Worm (Caenorhabditis elegans) whole organism, late embryonic: Measurements from ENCODE around the gene F38C2.7.
A peak's percentile ranks its signal among the peaks of the same experiment; 100 is the strongest.
"Not testable (repeated sequence)": the region's sequence is repeated elsewhere in the genome, so short reads cannot be mapped to it uniquely, and the experiment has no call there.

Experiments used
- C38D4.7 ChIP-seq: fragments of 200-800 bp; sonication (Bioruptor generic); optimal IDR thresholded peaks from 2 replicates; lab custom pipeline; 2018; ENCODE audit warnings: mild to moderate bottlenecking, missing genetic modification characterization, moderate library complexity, missing compliant biosample characterization
- ahr-1 ChIP-seq: sonication (generic microtip); optimal IDR thresholded peaks from 2 replicates; lab custom pipeline; 2016; ENCODE audit warnings: missing genetic modification characterization, missing compliant biosample characterization
- ceh-18 ChIP-seq: sonication (generic microtip); optimal IDR thresholded peaks from 2 replicates; lab custom pipeline; 2016; ENCODE audit warnings: missing genetic modification characterization, missing compliant biosample characterization
- ceh-19 ChIP-seq: fragments of 200-800 bp; sonication (Bioruptor generic); optimal IDR thresholded peaks from 2 replicates; lab custom pipeline; 2018; ENCODE audit warnings: mild to moderate bottlenecking, missing genetic modification characterization, missing compliant biosample characterization
- ceh-2 ChIP-seq: sonication (generic microtip); optimal IDR thresholded peaks from 2 replicates; lab custom pipeline; 2016; ENCODE audit warnings: missing genotype, missing genetic modification characterization, missing compliant biosample characterization
- ceh-22 ChIP-seq: sonication (generic microtip); optimal IDR thresholded peaks from 2 replicates; lab custom pipeline; 2017; ENCODE audit warnings: missing biosample characterization, missing genetic modification characterization
- ceh-30 ChIP-seq: fragments of 150-350 bp; optimal IDR thresholded peaks from 2 replicates; lab custom pipeline; 2014; ENCODE audit warnings: missing biosample characterization, missing genetic modification characterization
- ceh-6 ChIP-seq: fragments of 200-800 bp; sonication (Bioruptor generic); optimal IDR thresholded peaks from 2 replicates; lab custom pipeline; 2018; ENCODE audit warnings: mild to moderate bottlenecking, missing genetic modification characterization, missing compliant biosample characterization
- che-1 ChIP-seq: sonication (generic microtip); optimal IDR thresholded peaks from 2 replicates; lab custom pipeline; 2016; ENCODE audit warnings: mild to moderate bottlenecking, missing genetic modification characterization, missing compliant biosample characterization
- dmd-4 ChIP-seq: sonication (generic microtip); optimal IDR thresholded peaks from 2 replicates; lab custom pipeline; 2016; ENCODE audit warnings: borderline replicate concordance, missing genetic modification characterization, missing compliant biosample characterization
- elt-2 ChIP-seq: sonication (generic microtip); optimal IDR thresholded peaks from 2 replicates; lab custom pipeline; 2016; ENCODE audit warnings: missing genetic modification reagents, missing genetic modification characterization, missing compliant biosample characterization
- ets-4 ChIP-seq: sonication (generic microtip); optimal IDR thresholded peaks from 2 replicates; lab custom pipeline; 2016; ENCODE audit warnings: missing genetic modification characterization, missing compliant biosample characterization
- fkh-10 ChIP-seq: fragments of 150-350 bp; optimal IDR thresholded peaks from 2 replicates; lab custom pipeline; 2014; ENCODE audit warnings: missing biosample characterization, missing genetic modification reagents, missing genetic modification characterization
- fkh-6 ChIP-seq: sonication (generic microtip); optimal IDR thresholded peaks from 2 replicates; lab custom pipeline; 2016; ENCODE audit warnings: missing genetic modification characterization, missing compliant biosample characterization
- gmeb-2 ChIP-seq: sonication (generic microtip); optimal IDR thresholded peaks from 2 replicates; lab custom pipeline; 2016; ENCODE audit warnings: missing genetic modification characterization, inconsistent platforms, missing compliant biosample characterization
- hlh-15 ChIP-seq: sonication (generic microtip); optimal IDR thresholded peaks from 2 replicates; lab custom pipeline; 2016; ENCODE audit warnings: missing genetic modification characterization, missing compliant biosample characterization
- hlh-6 ChIP-seq: sonication (generic microtip); optimal IDR thresholded peaks from 2 replicates; lab custom pipeline; 2016; ENCODE audit warnings: missing genotype, missing genetic modification characterization, missing compliant biosample characterization
- lim-6 ChIP-seq: sonication (generic microtip); optimal IDR thresholded peaks from 2 replicates; lab custom pipeline; 2016; ENCODE audit warnings: missing genetic modification characterization, missing compliant biosample characterization
- lin-11 ChIP-seq: fragments of 200-800 bp; sonication (Bioruptor generic); optimal IDR thresholded peaks from 2 replicates; lab custom pipeline; 2018; ENCODE audit warnings: mild to moderate bottlenecking, missing genetic modification characterization, missing compliant biosample characterization
- mec-3 ChIP-seq: sonication (generic microtip); optimal IDR thresholded peaks from 2 replicates; lab custom pipeline; 2016; ENCODE audit warnings: borderline replicate concordance, missing genetic modification characterization, missing compliant biosample characterization
- nfya-1 ChIP-seq: sonication (generic microtip); optimal IDR thresholded peaks from 2 replicates; lab custom pipeline; 2017; ENCODE audit warnings: missing genetic modification characterization, mild to moderate bottlenecking, missing compliant biosample characterization, antibody characterized with exemption, moderate library complexity
- nhr-11 ChIP-seq: fragments of 150-350 bp; optimal IDR thresholded peaks from 2 replicates; lab custom pipeline; 2014; ENCODE audit warnings: missing biosample characterization, missing genetic modification characterization
- nhr-232 ChIP-seq: sonication (generic microtip); optimal IDR thresholded peaks from 2 replicates; lab custom pipeline; 2016; ENCODE audit warnings: missing genetic modification characterization, missing compliant biosample characterization
- npax-4 ChIP-seq: sonication (generic microtip); optimal IDR thresholded peaks from 2 replicates; lab custom pipeline; 2016; ENCODE audit warnings: missing genetic modification characterization, missing compliant biosample characterization
- odd-2 ChIP-seq: sonication (generic microtip); optimal IDR thresholded peaks from 2 replicates; lab custom pipeline; 2017; ENCODE audit warnings: antibody characterized with exemption, mild to moderate bottlenecking, missing genetic modification characterization, missing compliant biosample characterization
- pag-3 ChIP-seq: sonication (generic microtip); optimal IDR thresholded peaks from 2 replicates; lab custom pipeline; 2016; ENCODE audit warnings: missing compliant biosample characterization, missing genetic modification characterization, borderline replicate concordance
- pha-2 ChIP-seq: sonication (generic microtip); optimal IDR thresholded peaks from 2 replicates; lab custom pipeline; 2017; ENCODE audit warnings: mild to moderate bottlenecking, missing genetic modification characterization, missing compliant biosample characterization
- pha-4 ChIP-seq: fragments of 150-350 bp; optimal IDR thresholded peaks from 2 replicates; lab custom pipeline; 2018; ENCODE audit warnings: missing biosample characterization, missing genetic modification reagents, missing genetic modification characterization
- pqm-1 ChIP-seq: sonication (generic microtip); optimal IDR thresholded peaks from 2 replicates; lab custom pipeline; 2016; ENCODE audit warnings: missing genetic modification characterization, missing compliant biosample characterization
- sdc-2 ChIP-seq: sonication (generic microtip); optimal IDR thresholded peaks from 2 replicates; lab custom pipeline; 2016; ENCODE audit warnings: missing genotype, missing genetic modification characterization, missing compliant biosample characterization
- sox-2 ChIP-seq: fragments of 200-800 bp; sonication (Bioruptor generic); IDR thresholded peaks from 2 replicates; pipeline ENCODE4 v1.3.6; 2022; ENCODE audit warnings: missing genetic modification reagents, missing genetic modification characterization, missing compliant biosample characterization
- syd-9 ChIP-seq: sonication (generic microtip); optimal IDR thresholded peaks from 2 replicates; lab custom pipeline; 2016; ENCODE audit warnings: mild to moderate bottlenecking, missing genetic modification characterization, moderate library complexity, missing compliant biosample characterization
- unc-86 ChIP-seq: sonication (generic microtip); optimal IDR thresholded peaks from 2 replicates; lab custom pipeline; 2016; ENCODE audit warnings: missing genetic modification characterization, missing compliant biosample characterization
- zip-5 ChIP-seq: sonication (generic microtip); optimal IDR thresholded peaks from 2 replicates; lab custom pipeline; 2016; ENCODE audit warnings: missing genetic modification characterization, missing compliant biosample characterization

The F38C2.7 gene

ce11 chrIV:16310103-16310502, 32.9 kb upstream of the F38C2.7 start:
- TF ChIP-seq hlh-6 (tag; lab: Kevin White, UChicago) = no peak
- TF ChIP-seq ceh-2 (tag; lab: Kevin White, UChicago) = no peak
- no peak for TF ChIP-seq ets-4 (tag; lab: Kevin White, UChicago)
- TF ChIP-seq ceh-6 (GFP tag; lab: Kevin White, UChicago) = no peak
- no peak for TF ChIP-seq ceh-22 (tag; lab: Kevin White, UChicago)
- no peak for TF ChIP-seq ceh-30
- TF ChIP-seq ceh-18 (tag; lab: Kevin White, UChicago) = no peak
- no peak for TF ChIP-seq nhr-232 (tag; lab: Kevin White, UChicago)

- not testable (repeated sequence) for TF ChIP-seq ceh-22 (tag; lab: Kevin White, UChicago); pag-3 (tag; lab: Kevin White, UChicago); pha-4
Measured at ce11 chrIV:16307925-16308324, 30.7 kb upstream of the F38C2.7 start, which contains the start of gene rac-2. Gene rac-2 (plus strand): TSS chrIV:16308225.

ce11 chrIV:16306918-16307317, 29.7 kb upstream of the F38C2.7 start:
- TF ChIP-seq fkh-10 = no peak
- no peak for TF ChIP-seq dmd-4 (tag; lab: Kevin White, UChicago)
- no peak for TF ChIP-seq sdc-2 (tag; lab: Kevin White, UChicago)
- TF ChIP-seq che-1 (tag; lab: Kevin White, UChicago) = no peak
- TF ChIP-seq nfya-1 (tag; lab: Kevin White, UChicago) = no peak
- no peak for TF ChIP-seq ceh-2 (tag; lab: Kevin White, UChicago)
- no peak for TF ChIP-seq fkh-6 (tag; lab: Kevin White, UChicago)
- no peak for TF ChIP-seq npax-4
- TF ChIP-seq zip-5 (tag; lab: Kevin White, UChicago) = no peak
- no peak for TF ChIP-seq unc-86 (tag; lab: Kevin White, UChicago)
- no peak for TF ChIP-seq mec-3 (tag; lab: Kevin White, UChicago)
- TF ChIP-seq, all 69 proteins: peak for 0

ce11 chrIV:16298851-16299250, 21.7 kb upstream of the F38C2.7 start, which contains the start of gene srz-72:
Gene srz-72 (plus strand): TSS chrIV:16299151.
- TF ChIP-seq sox-2 (GFP tag; lab: Robert Waterston, UW) (no peak), C38D4.7 (GFP tag; lab: Kevin White, UChicago) (no peak), syd-9 (tag; lab: Kevin White, UChicago) (no peak), ahr-1 (tag; lab: Kevin White, UChicago) (no peak), pha-2 (tag; lab: Kevin White, UChicago) (no peak), pag-3 (tag; lab: Kevin White, UChicago) (no peak), nhr-11 (tag; lab: Kevin White, UChicago) (no peak), npax-4 (no peak), pqm-1 (no peak), gmeb-2 (tag; lab: Kevin White, UChicago) (no peak), hlh-15 (no peak), zip-5 (tag; lab: Kevin White, UChicago) (no peak), ceh-19 (GFP tag; lab: Kevin White, UChicago) (no peak), pha-4 (no peak), ceh-2 (tag; lab: Kevin White, UChicago) (no peak), unc-86 (tag; lab: Kevin White, UChicago) (no peak)
- TF ChIP-seq, all 69 proteins: peak for 0

ce11 chrIV:16293889-16294288, 16.7 kb upstream of the F38C2.7 start:
- peak; percentile 37 for TF ChIP-seq elt-2
- TF ChIP-seq lim-6 (tag; lab: Kevin White, UChicago) = no peak
- TF ChIP-seq zip-5 (tag; lab: Kevin White, UChicago) = no peak
- TF ChIP-seq, all 69 proteins: peak for 1

- TF ChIP-seq odd-2 (tag; lab: Kevin White, UChicago) (no peak), pha-4 (no peak), che-1 (tag; lab: Kevin White, UChicago) (no peak), lin-11 (tag; lab: Kevin White, UChicago) (no peak)
Measured at ce11 chrIV:16290745-16291144, 13.6 kb upstream of the F38C2.7 start, which contains the start of gene srz-75. Gene srz-75 (minus strand): TSS chrIV:16290845.
